Fruit fly (Drosophila melanogaster): Measurements from ENCODE around the gene CG13606.
A peak's percentile ranks its signal among the peaks of the same experiment; 100 is the strongest.

Gene CG13606

dm6 chr3R:24193373-24193879, 21.0 kb downstream of the CG13606 start, which contains the start of the genes SMC6 and CG6204 (continued):
- TF ChIP-seq exex (tag; optimal IDR thresholded peaks at IDR 0.05) (peak; percentile 77), CG3407 (GFP tag; optimal IDR thresholded peaks at IDR 0.05) (peak; percentile 81), CG14441 (GFP tag; IDR thresholded peaks at IDR 0.05) (peak; percentile 95), Antp (GFP tag; optimal IDR thresholded peaks at IDR 0.05) (peak; percentile 70), Sry-δ (GFP tag; optimal IDR thresholded peaks at IDR 0.05) (peak; percentile 84), inv (GFP tag; IDR thresholded peaks at IDR 0.05; ENCODE audit: partially characterized antibody) (peak; percentile 51; the same call in 1 of the 2 replicates), Camta (GFP tag; optimal IDR thresholded peaks at IDR 0.05) (peak; percentile 77), ewg (GFP tag; optimal IDR thresholded peaks at IDR 0.05) (peak; percentile 85), CG33557 (GFP tag; optimal IDR thresholded peaks at IDR 0.05) (peak; percentile 87), gfzf (GFP tag; optimal IDR thresholded peaks at IDR 0.05) (peak; percentile 77), CG4820 (GFP tag; optimal IDR thresholded peaks at IDR 0.05) (peak; percentile 92), CG10654 (GFP tag; optimal IDR thresholded peaks at IDR 0.05) (peak; percentile 88), Tbp (GFP tag; optimal IDR thresholded peaks at IDR 0.05) (no peak), Xbp1 (GFP tag; optimal IDR thresholded peaks at IDR 0.05) (peak; percentile 94), Taf1 (GFP tag; IDR thresholded peaks at IDR 0.05) (peak; percentile 90), HLH4C (GFP tag; IDR thresholded peaks at IDR 0.05; ENCODE audit: partially characterized antibody) (no peak), Spps (tag; optimal IDR thresholded peaks at IDR 0.05) (peak; percentile 84), tna (GFP tag; IDR thresholded peaks at IDR 0.05; ENCODE audit: partially characterized antibody) (no peak), odd (GFP tag; optimal IDR thresholded peaks at IDR 0.05) (peak; percentile 84), Atf3 (GFP tag; optimal IDR thresholded peaks at IDR 0.05) (peak; percentile 44), ind (GFP tag; optimal IDR thresholded peaks at IDR 0.05) (peak; percentile 95), so (GFP tag; IDR thresholded peaks at IDR 0.05) (peak; percentile 90), CG14710 (tag; optimal IDR thresholded peaks at IDR 0.05) (peak; percentile 94), CG10543 (GFP tag; optimal IDR thresholded peaks at IDR 0.05) (peak; percentile 91), CG12769 (tag; optimal IDR thresholded peaks at IDR 0.05) (peak; percentile 96), CG10565 (GFP tag; optimal IDR thresholded peaks at IDR 0.05) (peak; percentile 52), danr (GFP tag; IDR thresholded peaks at IDR 0.05) (peak; percentile 86), ham (GFP tag; IDR thresholded peaks at IDR 0.05) (peak; percentile 85), Optix (GFP tag; IDR thresholded peaks at IDR 0.05) (no peak), ftz-f1 (GFP tag; optimal IDR thresholded peaks at IDR 0.05) (no peak), wor (GFP tag; IDR thresholded peaks at IDR 0.05) (peak; percentile 88), CG10209 (GFP tag; optimal IDR thresholded peaks at IDR 0.05) (peak; percentile 92), zf30C (GFP tag; optimal IDR thresholded peaks at IDR 0.05) (no peak), CG11695 (GFP tag; IDR thresholded peaks at IDR 0.05) (peak; percentile 95), aop (GFP tag; IDR thresholded peaks at IDR 0.05) (peak; percentile 18; the same call in 1 of the 2 replicates), Vsx1 (GFP tag; optimal IDR thresholded peaks at IDR 0.05) (peak; percentile 89), CG9876 (GFP tag; optimal IDR thresholded peaks at IDR 0.05) (peak; percentile 53), CG9609 (GFP tag; optimal IDR thresholded peaks at IDR 0.05) (peak; percentile 80), HLH3B (GFP tag; IDR thresholded peaks at IDR 0.05) (peak; percentile 92), Chrac-16 (GFP tag; optimal IDR thresholded peaks at IDR 0.05) (peak; percentile 94), sob (GFP tag; IDR thresholded peaks at IDR 0.05) (peak; percentile 95), trem (tag; optimal IDR thresholded peaks at IDR 0.05) (peak; percentile 94), CG9817 (tag; optimal IDR thresholded peaks at IDR 0.05) (peak; percentile 97), CG2875 (GFP tag; optimal IDR thresholded peaks at IDR 0.05) (peak; percentile 80), slou (GFP tag; optimal IDR thresholded peaks at IDR 0.05) (peak; percentile 86), CG18599 (GFP tag; optimal IDR thresholded peaks at IDR 0.05) (peak; percentile 92), CG17186 (GFP tag; optimal IDR thresholded peaks at IDR 0.05) (peak; percentile 51), sens (GFP tag) (peak; percentile 98), Ssrp (tag; optimal IDR thresholded peaks at IDR 0.05) (peak; percentile 92), CG15073 (GFP tag; optimal IDR thresholded peaks at IDR 0.05) (peak; percentile 62), CG3726 (GFP tag; IDR thresholded peaks at IDR 0.05) (peak; percentile 86)

All from whole organism, embryonic.